Fruit fly (Drosophila melanogaster) whole organism, embryonic: ENCODE data around the gene CG8677.

Experiments used
- Ada2b ChIP-seq: fragments of 200-800 bp; sonication (Bioruptor generic); IDR thresholded peaks from 2 replicates; pipeline ENCODE4 v1.3.6; 2022; ENCODE audit warnings: missing biosample characterization, missing genetic modification characterization
- Bgb ChIP-seq: fragments of 200-800 bp; sonication (Bioruptor generic); IDR thresholded peaks from 2 replicates; pipeline ENCODE4 v1.3.6; 2022; ENCODE audit warnings: missing biosample characterization, missing genetic modification characterization; ENCODE audit not compliant: partially characterized antibody
- Bteb2 ChIP-seq: fragments of 200-800 bp; sonication (Bioruptor generic); optimal IDR thresholded peaks from 2 replicates; lab custom pipeline; 2016; ENCODE audit warnings: missing biosample characterization, missing genetic modification characterization
- CG11247 ChIP-seq: fragments of 200-800 bp; sonication (Bioruptor generic); IDR thresholded peaks from 2 replicates; pipeline ENCODE4 v1.3.6; 2022; ENCODE audit warnings: missing biosample characterization, missing genetic modification characterization
- CG11398 ChIP-seq: fragments of 200-800 bp; sonication (Bioruptor generic); optimal IDR thresholded peaks from 2 replicates; lab custom pipeline; 2016; ENCODE audit warnings: missing biosample characterization, missing genetic modification characterization
- CG12659 ChIP-seq: fragments of 200-800 bp; sonication (Bioruptor generic); optimal IDR thresholded peaks from 3 replicates; lab custom pipeline; 2017; ENCODE audit warnings: mild to moderate bottlenecking, missing biosample characterization, missing genetic modification reagents, missing genetic modification characterization
- CG13424 ChIP-seq: fragments of 200-800 bp; sonication (Bioruptor generic); optimal IDR thresholded peaks from 2 replicates; lab custom pipeline; 2019; ENCODE audit warnings: missing biosample characterization, mild to moderate bottlenecking, missing genetic modification characterization, moderate library complexity
- CG15073 ChIP-seq: fragments of 200-800 bp; sonication (Bioruptor generic); optimal IDR thresholded peaks from 2 replicates; lab custom pipeline; 2016; ENCODE audit warnings: missing biosample characterization, missing genetic modification characterization
- CG1603 ChIP-seq: fragments of 200-800 bp; sonication (Bioruptor generic); optimal IDR thresholded peaks from 2 replicates; lab custom pipeline; 2019; ENCODE audit warnings: missing biosample characterization, mild to moderate bottlenecking, missing genetic modification characterization, moderate library complexity
- CG16813 ChIP-seq: fragments of 200-800 bp; sonication (Bioruptor generic); IDR thresholded peaks from 3 replicates; pipeline ENCODE4 v1.3.6; 2022; ENCODE audit warnings: missing biosample characterization, missing genetic modification characterization; ENCODE audit not compliant: partially characterized antibody
- CG17912 ChIP-seq: fragments of 200-800 bp; sonication (Bioruptor generic); optimal IDR thresholded peaks from 2 replicates; lab custom pipeline; 2018; ENCODE audit warnings: missing biosample characterization, mild to moderate bottlenecking, missing genetic modification characterization
- CG18764 ChIP-seq: fragments of 200-800 bp; sonication (Bioruptor generic); optimal IDR thresholded peaks from 3 replicates; lab custom pipeline; 2016; ENCODE audit warnings: missing biosample characterization, missing genetic modification characterization
- CG31365 ChIP-seq: fragments of 200-800 bp; sonication (Bioruptor generic); optimal IDR thresholded peaks from 2 replicates; lab custom pipeline; 2018; ENCODE audit warnings: missing biosample characterization, mild to moderate bottlenecking, missing genetic modification characterization
- CG31388 ChIP-seq: fragments of 200-800 bp; sonication (Bioruptor generic); optimal IDR thresholded peaks from 2 replicates; lab custom pipeline; 2016; ENCODE audit warnings: missing biosample characterization, missing genetic modification characterization
- CG3163 ChIP-seq: fragments of 200-800 bp; sonication (Bioruptor generic); optimal IDR thresholded peaks from 3 replicates; lab custom pipeline; 2016; ENCODE audit warnings: missing biosample characterization, missing genetic modification characterization
- CG3281 ChIP-seq: fragments of 200-800 bp; sonication (Bioruptor generic); optimal IDR thresholded peaks from 3 replicates; lab custom pipeline; 2017; ENCODE audit warnings: missing biosample characterization, mild to moderate bottlenecking, missing genetic modification characterization
- CG3838 ChIP-seq: fragments of 200-800 bp; sonication (Bioruptor generic); optimal IDR thresholded peaks from 3 replicates; lab custom pipeline; 2016; ENCODE audit warnings: missing biosample characterization, missing genetic modification characterization
- CG5180 ChIP-seq: fragments of 200-800 bp; sonication (Bioruptor generic); optimal IDR thresholded peaks from 3 replicates; lab custom pipeline; 2017; ENCODE audit warnings: missing biosample characterization, missing genetic modification characterization, mild to moderate bottlenecking, moderate library complexity, missing genetic modification reagents
- CG6272 ChIP-seq: fragments of 200-800 bp; sonication (Bioruptor generic); IDR thresholded peaks from 2 replicates; pipeline ENCODE4 v1.3.6; 2022; ENCODE audit warnings: missing biosample characterization, missing genetic modification characterization
- CG9437 ChIP-seq: fragments of 200-800 bp; sonication (Bioruptor generic); optimal IDR thresholded peaks from 2 replicates; lab custom pipeline; 2018; ENCODE audit warnings: missing biosample characterization, mild to moderate bottlenecking, missing genetic modification characterization
- Ets65A ChIP-seq: fragments of 200-800 bp; sonication (Bioruptor generic); peaks from one replicate; lab custom pipeline; 2016; ENCODE audit warnings: missing biosample characterization, missing genetic modification characterization
- HHEX ChIP-seq: fragments of 200-800 bp; sonication (Bioruptor generic); optimal IDR thresholded peaks from 3 replicates; lab custom pipeline; 2017; ENCODE audit warnings: missing biosample characterization, mild to moderate bottlenecking, missing genetic modification characterization, missing genetic modification reagents
- HLH54F ChIP-seq: fragments of 200-800 bp; sonication (Bioruptor generic); optimal IDR thresholded peaks from 3 replicates; lab custom pipeline; 2016; ENCODE audit warnings: missing biosample characterization, missing genetic modification characterization
- Lhr ChIP-seq: fragments of 200-800 bp; sonication (Bioruptor generic); optimal IDR thresholded peaks from 3 replicates; lab custom pipeline; 2017; ENCODE audit warnings: mild to moderate bottlenecking, missing biosample characterization, missing genetic modification reagents, missing genetic modification characterization
- Nf-YB ChIP-seq: fragments of 200-800 bp; sonication (Bioruptor generic); optimal IDR thresholded peaks from 3 replicates; lab custom pipeline; 2019; ENCODE audit warnings: missing biosample characterization, mild to moderate bottlenecking, missing genetic modification characterization, moderate library complexity
- Pdp1 ChIP-seq, 2 experiments: fragments of 200-800 bp; sonication (Bioruptor generic); optimal IDR thresholded peaks; 3 replicates each; lab custom pipeline; 2016; ENCODE audit warnings: missing biosample characterization in 2 of 2, missing genetic modification characterization in 2 of 2, mild to moderate bottlenecking in 1 of 2, moderate library complexity in 1 of 2
- Rfx ChIP-seq: fragments of 200-800 bp; sonication (Bioruptor generic); IDR thresholded peaks from 2 replicates; pipeline ENCODE4 v1.3.6; 2022; ENCODE audit warnings: missing biosample characterization, missing genetic modification characterization
- Tbp ChIP-seq: fragments of >200 bp; optimal IDR thresholded peaks from 2 replicates; lab custom pipeline; 2018; ENCODE audit warnings: missing biosample characterization, missing genetic modification characterization
- Trl ChIP-seq, 3 experiments: fragments of >200 bp in 2 of 3; fragments of 200-800 bp in 1 of 3; sonication (Bioruptor generic) in 1 of 3; optimal IDR thresholded peaks; 2 replicates in 1 of 3; 3 replicates in 2 of 3; lab custom pipeline; 2016 to 2017; ENCODE audit warnings: missing biosample characterization in 1 of 3, missing genetic modification characterization in 1 of 3
- ara ChIP-seq: fragments of 200-800 bp; sonication (Bioruptor generic); IDR thresholded peaks from 2 replicates; pipeline ENCODE4 v1.3.6; 2022; ENCODE audit warnings: missing biosample characterization, missing genetic modification characterization
- bcd ChIP-seq: fragments of 200-800 bp; sonication (Bioruptor generic); optimal IDR thresholded peaks from 2 replicates; lab custom pipeline; 2017; ENCODE audit warnings: missing biosample characterization, mild to moderate bottlenecking, missing genetic modification characterization
- bigmax ChIP-seq: fragments of 200-800 bp; sonication (Bioruptor generic); optimal IDR thresholded peaks from 2 replicates; lab custom pipeline; 2018; ENCODE audit warnings: missing biosample characterization, mild to moderate bottlenecking, missing genetic modification characterization
- disco-r ChIP-seq: fragments of 200-800 bp; sonication (Bioruptor generic); optimal IDR thresholded peaks from 2 replicates; lab custom pipeline; 2016; ENCODE audit warnings: missing biosample characterization, missing genetic modification characterization
- lbe ChIP-seq: fragments of 200-800 bp; sonication (Bioruptor generic); optimal IDR thresholded peaks from 2 replicates; lab custom pipeline; 2016; ENCODE audit warnings: missing biosample characterization, mild to moderate bottlenecking, missing genetic modification characterization
- nom ChIP-seq: fragments of 200-800 bp; sonication (Bioruptor generic); optimal IDR thresholded peaks from 2 replicates; lab custom pipeline; 2017; ENCODE audit warnings: missing biosample characterization, missing genetic modification characterization, mild to moderate bottlenecking, moderate library complexity, missing genetic modification reagents
- odd ChIP-seq: fragments of 200-800 bp; sonication (Bioruptor generic); optimal IDR thresholded peaks from 2 replicates; lab custom pipeline; 2017; ENCODE audit warnings: missing biosample characterization, mild to moderate bottlenecking, missing genetic modification characterization
- onecut ChIP-seq: fragments of 200-800 bp; sonication (Bioruptor generic); IDR thresholded peaks from 2 replicates; pipeline ENCODE4 v1.3.6; 2022; ENCODE audit warnings: missing biosample characterization, missing genetic modification characterization
- org-1 ChIP-seq: fragments of 200-800 bp; sonication (Bioruptor generic); optimal IDR thresholded peaks from 2 replicates; lab custom pipeline; 2017; ENCODE audit warnings: missing biosample characterization, missing genetic modification characterization
- pita ChIP-seq: fragments of 200-800 bp; sonication (Bioruptor generic); optimal IDR thresholded peaks from 2 replicates; lab custom pipeline; 2017; ENCODE audit warnings: missing biosample characterization, mild to moderate bottlenecking, missing genetic modification characterization
- pros ChIP-seq: fragments of 200-800 bp; sonication (Bioruptor generic); optimal IDR thresholded peaks from 3 replicates; lab custom pipeline; 2019; ENCODE audit warnings: missing biosample characterization, mild to moderate bottlenecking, missing genetic modification characterization, moderate library complexity
- seq ChIP-seq: fragments of 200-800 bp; sonication (Bioruptor generic); IDR thresholded peaks from 2 replicates; pipeline ENCODE4 v1.3.6; 2022; ENCODE audit warnings: missing biosample characterization, missing genetic modification characterization
- sqz ChIP-seq: fragments of 200-800 bp; sonication (Bioruptor generic); optimal IDR thresholded peaks from 3 replicates; lab custom pipeline; 2018; ENCODE audit warnings: missing biosample characterization, mild to moderate bottlenecking, missing genetic modification characterization
- stwl ChIP-seq: fragments of 200-800 bp; sonication (Bioruptor generic); optimal IDR thresholded peaks from 3 replicates; lab custom pipeline; 2018; ENCODE audit warnings: missing biosample characterization, mild to moderate bottlenecking, missing genetic modification characterization, moderate library complexity
- tll ChIP-seq, 2 experiments: fragments of 200-800 bp in 1 of 2; fragments of >200 bp in 1 of 2; sonication (Bioruptor generic) in 1 of 2; optimal IDR thresholded peaks; 2 replicates each; lab custom pipeline; 2017 to 2019; ENCODE audit warnings: missing biosample characterization in 2 of 2, missing genetic modification characterization in 2 of 2, mild to moderate bottlenecking in 1 of 2, moderate library complexity in 1 of 2
- unpg ChIP-seq: fragments of 200-800 bp; sonication (Bioruptor generic); optimal IDR thresholded peaks from 3 replicates; lab custom pipeline; 2018; ENCODE audit warnings: missing biosample characterization, mild to moderate bottlenecking, missing genetic modification characterization, moderate library complexity
- usp ChIP-seq: fragments of >200 bp; optimal IDR thresholded peaks from 2 replicates; lab custom pipeline; 2017; ENCODE audit warnings: missing biosample characterization, missing genetic modification characterization
- zf30C ChIP-seq: fragments of 200-800 bp; sonication (Bioruptor generic); optimal IDR thresholded peaks from 3 replicates; lab custom pipeline; 2018; ENCODE audit warnings: missing biosample characterization, mild to moderate bottlenecking, missing genetic modification characterization

Gene CG8677

dm6 chr2L:21237048-21237747 lies 16.1 kb downstream of the CG8677 start, which contains the start of gene Hr39 (continued):
- no peak for TF ChIP-seq Bgb (GFP tag; lab: Robert Waterston, UW)
- no peak for TF ChIP-seq CG13424 (tag; lab: Kevin White, UChicago)
- TF ChIP-seq CG9437 (GFP tag; lab: Kevin White, UChicago) = peak; percentile 99
- TF ChIP-seq CG16813 (GFP tag; lab: Robert Waterston, UW) = no peak
- peak; percentile 13 for TF ChIP-seq Bteb2 (GFP tag; lab: Kevin White, UChicago)
- TF ChIP-seq CG1603 (tag; lab: Kevin White, UChicago) = peak; percentile 100
- TF ChIP-seq org-1 (GFP tag; lab: Kevin White, UChicago) = no peak
- no peak for TF ChIP-seq CG17912 (GFP tag; lab: Kevin White, UChicago)
- no peak for TF ChIP-seq ara (GFP tag; lab: Robert Waterston, UW)
- peak; percentile 97 for TF ChIP-seq CG3838 (GFP tag; lab: Kevin White, UChicago)
- no peak for TF ChIP-seq CG31388 (GFP tag; lab: Kevin White, UChicago)
- no peak for TF ChIP-seq unpg (GFP tag; lab: Kevin White, UChicago)
- peak; percentile 49 for TF ChIP-seq CG18764 (GFP tag; lab: Kevin White, UChicago)
- peak; percentile 94 for TF ChIP-seq Ets65A
- TF ChIP-seq HHEX (GFP tag; lab: Kevin White, UChicago) = no peak
- TF ChIP-seq Pdp1 (GFP tag; optimal IDR thresholded peaks at IDR 0.05; lab: Kevin White, UChicago) = peak in 1 of 2 experiments; percentile 85
- no peak for TF ChIP-seq usp (GFP tag; lab: Kevin White, UChicago)
- no peak for TF ChIP-seq Rfx (GFP tag; lab: Robert Waterston, UW)
- peak; percentile 95 for TF ChIP-seq CG12659
- TF ChIP-seq Lhr (GFP tag; lab: Kevin White, UChicago) = peak; percentile 87
- peak; percentile 12 for TF ChIP-seq bcd

DNA sequence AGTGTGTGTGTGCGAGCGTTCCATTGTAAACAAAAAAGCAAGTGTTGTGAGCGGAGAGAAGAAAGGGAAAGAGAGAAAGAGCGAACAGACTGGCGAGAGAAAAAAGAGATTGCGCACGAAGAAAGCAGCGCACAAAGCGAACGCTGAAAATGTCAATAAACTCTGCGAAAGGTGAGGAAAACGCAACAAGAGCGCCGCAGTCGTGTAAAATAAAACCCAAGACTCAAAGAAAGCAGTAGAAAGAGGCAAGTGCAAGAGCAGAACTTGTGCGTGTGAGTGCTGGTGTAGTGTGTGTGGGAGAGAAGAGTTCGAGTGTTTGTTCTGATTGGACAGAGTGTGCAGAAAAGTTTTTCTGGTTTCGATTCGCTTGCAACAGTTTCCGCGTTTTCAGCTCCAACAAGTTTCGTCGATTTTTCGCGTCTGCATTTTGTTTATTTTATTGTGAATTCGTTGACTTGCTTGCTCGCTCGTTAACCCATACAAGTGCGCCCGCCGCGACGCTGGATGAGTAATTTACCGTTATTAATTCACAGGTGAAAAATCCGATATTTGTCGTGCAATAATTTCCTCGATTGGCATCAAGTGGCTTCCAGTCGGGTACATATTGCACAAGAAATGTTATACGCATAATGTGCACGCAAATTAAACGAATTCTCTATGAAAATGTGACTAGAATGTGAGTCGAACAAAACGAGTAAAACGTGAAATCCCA lies 16.8 kb downstream of the CG8677 start:
- TF ChIP-seq CG11247 (GFP tag; lab: Robert Waterston, UW) (no peak), pros (GFP tag; lab: Kevin White, UChicago) (peak; percentile 92), lbe (GFP tag; lab: Kevin White, UChicago) (peak; percentile 52), zf30C (peak; percentile 18), odd (no peak), seq (GFP tag; lab: Robert Waterston, UW) (no peak), Tbp (GFP tag; lab: Kevin White, UChicago) (no peak), CG15073 (GFP tag; lab: Kevin White, UChicago) (no peak), sqz (peak; percentile 46), CG6272 (GFP tag; lab: Robert Waterston, UW) (no peak), CG5180 (GFP tag; lab: Kevin White, UChicago) (peak; percentile 68), bigmax (GFP tag; lab: Kevin White, UChicago) (no peak), Ada2b (GFP tag; lab: Robert Waterston, UW) (no peak), nom (peak; percentile 49), CG11398 (GFP tag; lab: Kevin White, UChicago) (no peak), HLH54F (GFP tag; lab: Kevin White, UChicago) (no peak), pita (peak; percentile 28), tll (GFP tag; optimal IDR thresholded peaks at IDR 0.05; lab: Kevin White, UChicago) (no peak), Trl (optimal IDR thresholded peaks at IDR 0.05; lab: Kevin White, UChicago) (peak; percentile 95 to 98), Trl (GFP tag; optimal IDR thresholded peaks at IDR 0.05; lab: Kevin White, UChicago) (peak; percentile 69), Nf-YB (GFP tag; lab: Kevin White, UChicago) (peak; percentile 85), onecut (GFP tag; lab: Robert Waterston, UW) (peak; percentile 29; the same call in 1 of the 2 replicates), CG31365 (peak; percentile 94), CG3281 (GFP tag; lab: Kevin White, UChicago) (no peak), CG3163 (GFP tag; lab: Kevin White, UChicago) (peak; percentile 91), stwl (tag; lab: Kevin White, UChicago) (peak; percentile 22), disco-r (GFP tag; lab: Kevin White, UChicago) (no peak)
